Worm (Caenorhabditis elegans): ENCODE results near the gene vit-6.

DNA sequence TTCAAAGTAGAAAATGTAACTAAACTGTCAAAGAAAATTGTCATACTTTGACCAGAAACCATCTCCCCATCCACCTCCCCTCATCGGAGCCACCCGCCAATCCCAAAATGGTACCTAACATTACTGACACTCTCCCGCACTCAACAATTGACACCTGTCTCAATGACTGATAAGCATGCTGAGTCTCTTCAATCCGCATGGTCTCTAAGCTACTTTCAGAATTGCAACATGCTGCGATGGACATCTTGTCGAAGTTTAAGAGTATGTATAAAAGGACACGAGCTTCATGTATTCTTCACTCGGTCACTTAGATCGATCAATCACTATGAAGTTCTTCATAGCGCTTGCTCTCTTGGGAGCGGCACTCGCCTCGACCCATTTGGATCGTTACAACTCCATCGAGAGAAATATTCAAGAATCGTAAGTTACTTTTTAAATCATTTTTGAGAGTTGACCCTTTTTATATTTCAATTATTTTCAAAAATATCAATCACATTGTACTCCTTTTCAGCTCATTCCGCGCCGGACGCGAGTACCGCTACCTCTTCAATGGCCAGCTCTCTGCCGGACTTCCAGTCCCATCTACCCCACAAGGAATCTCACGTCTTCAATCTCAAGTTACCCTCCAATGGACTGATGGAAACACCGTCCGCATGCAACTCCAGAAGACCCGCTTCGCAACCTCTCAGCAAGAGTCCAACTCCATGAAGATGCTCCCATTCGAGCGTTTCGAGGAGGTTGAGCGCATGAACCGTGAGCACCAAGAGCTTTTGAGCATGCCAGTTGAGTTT, at the start of gene vit-6:
- TF ChIP-seq elt-3 (tag; optimal IDR thresholded peaks at IDR 0.05) (no peak), nhr-11 (tag; optimal IDR thresholded peaks at IDR 0.05) (no peak), mdl-1 (tag; optimal IDR thresholded peaks at IDR 0.05) (no peak), R02D3.7 (tag; optimal IDR thresholded peaks at IDR 0.05) (no peak), aly-2 (tag; optimal IDR thresholded peaks at IDR 0.05) (no peak), ztf-11 (tag; optimal IDR thresholded peaks at IDR 0.05) (no peak), ZK546.5 (tag; optimal IDR thresholded peaks at IDR 0.05) (no peak), nhr-25 (tag; optimal IDR thresholded peaks at IDR 0.05) (no peak), unc-62 (GFP tag; optimal IDR thresholded peaks at IDR 0.05) (no peak), lin-11 (tag; optimal IDR thresholded peaks at IDR 0.05) (no peak), lsy-2 (tag; optimal IDR thresholded peaks at IDR 0.05) (no peak), lin-39 (tag; optimal IDR thresholded peaks at IDR 0.05) (no peak), ama-1 (optimal IDR thresholded peaks at IDR 0.05) (no peak)
